Fruit fly (Drosophila melanogaster) whole organism, adult: ENCODE results near the gene CG33771.

Source experiments
- CG11617 ChIP-seq: fragments of 200-800 bp; sonication (Bioruptor generic); optimal IDR thresholded peaks from 2 replicates; lab custom pipeline; 2017; ENCODE audit warnings: mild to moderate bottlenecking, missing biosample characterization, missing genetic modification reagents, missing genetic modification characterization
- CG5204 ChIP-seq: fragments of 200-800 bp; sonication (Bioruptor generic); optimal IDR thresholded peaks from 2 replicates; lab custom pipeline; 2016; ENCODE audit warnings: missing biosample characterization, missing genetic modification characterization
- bab1 ChIP-seq: fragments of 200-800 bp; sonication (Bioruptor generic); optimal IDR thresholded peaks from 3 replicates; lab custom pipeline; 2019; ENCODE audit warnings: missing biosample characterization, mild to moderate bottlenecking, missing genetic modification characterization, moderate library complexity
- cnc ChIP-seq, 2 experiments: fragments of >200 bp; optimal IDR thresholded peaks; 2 replicates each; lab custom pipeline; 2017
- tj ChIP-seq: fragments of 200-800 bp; sonication (Bioruptor generic); optimal IDR thresholded peaks from 3 replicates; lab custom pipeline; 2017; ENCODE audit warnings: missing biosample characterization, mild to moderate bottlenecking, missing genetic modification characterization, moderate library complexity
- toe ChIP-seq: fragments of 200-800 bp; sonication (Bioruptor generic); optimal IDR thresholded peaks from 2 replicates; lab custom pipeline; 2016; ENCODE audit warnings: missing biosample characterization, missing genetic modification characterization

- TF ChIP-seq tj (GFP tag; lab: Kevin White, UChicago) (no peak), CG5204 (no peak), bab1 (no peak), CG11617 (no peak), cnc (optimal IDR thresholded peaks at IDR 0.05; lab: Kevin White, UChicago) (no peak), toe (GFP tag; lab: Kevin White, UChicago) (no peak)
Measured at dm6 chr3L:22605637-22606419, 43.4 kb upstream of the CG33771 start, which contains the start of gene ND-B14.5AL.
